Fruit fly (Drosophila melanogaster) whole organism, embryonic: ENCODE measurements around the gene CG14984.

ENCODE experiments used
- Ada2b ChIP-seq: fragments of 200-800 bp; sonication (Bioruptor generic); IDR thresholded peaks from 2 replicates; pipeline ENCODE4 v1.3.6; 2022; ENCODE audit warnings: missing biosample characterization, missing genetic modification characterization
- Adf1 ChIP-seq: fragments of 200-800 bp; sonication (Bioruptor generic); IDR thresholded peaks from 2 replicates; pipeline ENCODE4 v1.3.6; 2022; ENCODE audit warnings: missing biosample characterization, missing genetic modification characterization
- B-H1 ChIP-seq: fragments of 200-800 bp; sonication (Bioruptor generic); IDR thresholded peaks from 3 replicates; pipeline ENCODE4 v1.3.6; 2022; ENCODE audit warnings: missing biosample characterization, missing genetic modification characterization
- CG10462 ChIP-seq: fragments of 200-800 bp; sonication (Bioruptor generic); optimal IDR thresholded peaks from 2 replicates; lab custom pipeline; 2016; ENCODE audit warnings: missing biosample characterization, missing genetic modification characterization
- CG11560 ChIP-seq: fragments of 200-800 bp; sonication (Bioruptor generic); IDR thresholded peaks from 3 replicates; pipeline ENCODE4 v1.3.6; 2022; ENCODE audit warnings: missing biosample characterization, missing genetic modification characterization
- CG13894 ChIP-seq: fragments of 200-800 bp; sonication (Bioruptor generic); optimal IDR thresholded peaks from 3 replicates; lab custom pipeline; 2018; ENCODE audit warnings: missing biosample characterization, mild to moderate bottlenecking, missing genetic modification characterization, moderate library complexity
- CG15479 ChIP-seq: fragments of 200-800 bp; sonication (Bioruptor generic); optimal IDR thresholded peaks from 3 replicates; lab custom pipeline; 2019; ENCODE audit warnings: missing biosample characterization, mild to moderate bottlenecking, missing genetic modification characterization, moderate library complexity
- CG1602 ChIP-seq: fragments of 200-800 bp; sonication (Bioruptor generic); optimal IDR thresholded peaks from 3 replicates; lab custom pipeline; 2016; ENCODE audit warnings: missing biosample characterization, missing genetic modification characterization
- CG2202 ChIP-seq: fragments of 200-800 bp; sonication (Bioruptor generic); optimal IDR thresholded peaks from 2 replicates; lab custom pipeline; 2018; ENCODE audit warnings: missing biosample characterization, mild to moderate bottlenecking, missing genetic modification characterization
- CG2889 ChIP-seq: fragments of 200-800 bp; sonication (Bioruptor generic); IDR thresholded peaks from 3 replicates; pipeline ENCODE4 v1.3.6; 2022; ENCODE audit warnings: missing biosample characterization, missing genetic modification characterization
- CG31224 ChIP-seq: fragments of 200-800 bp; sonication (Bioruptor generic); IDR thresholded peaks from 2 replicates; pipeline ENCODE4 v1.3.6; 2022; ENCODE audit warnings: missing biosample characterization, missing genetic modification characterization
- CG31441 ChIP-seq: fragments of 200-800 bp; sonication (Bioruptor generic); IDR thresholded peaks from 2 replicates; pipeline ENCODE4 v1.3.6; 2022; ENCODE audit warnings: missing biosample characterization, missing genetic modification characterization
- CG32532 ChIP-seq: fragments of 200-800 bp; sonication (Bioruptor generic); IDR thresholded peaks from 2 replicates; pipeline ENCODE4 v1.3.6; 2022; ENCODE audit warnings: missing biosample characterization, missing genetic modification characterization
- CG3281 ChIP-seq: fragments of 200-800 bp; sonication (Bioruptor generic); optimal IDR thresholded peaks from 3 replicates; lab custom pipeline; 2017; ENCODE audit warnings: missing biosample characterization, mild to moderate bottlenecking, missing genetic modification characterization
- CG34376 ChIP-seq: fragments of 200-800 bp; sonication (Bioruptor generic); optimal IDR thresholded peaks from 2 replicates; lab custom pipeline; 2018; ENCODE audit warnings: missing biosample characterization, mild to moderate bottlenecking, missing genetic modification characterization
- CG3847 ChIP-seq: fragments of 200-800 bp; sonication (Bioruptor generic); IDR thresholded peaks from 2 replicates; pipeline ENCODE4 v1.3.6; 2022; ENCODE audit warnings: missing biosample characterization, missing genetic modification characterization
- CG4617 ChIP-seq: fragments of 200-800 bp; sonication (Bioruptor generic); optimal IDR thresholded peaks from 3 replicates; lab custom pipeline; 2016; ENCODE audit warnings: missing biosample characterization, missing genetic modification characterization, borderline replicate concordance
- CG6765 ChIP-seq: fragments of 200-800 bp; sonication (Bioruptor generic); optimal IDR thresholded peaks from 3 replicates; lab custom pipeline; 2017; ENCODE audit warnings: missing biosample characterization, mild to moderate bottlenecking, missing genetic modification characterization
- CG7271 ChIP-seq: fragments of 200-800 bp; sonication (Bioruptor generic); optimal IDR thresholded peaks from 2 replicates; lab custom pipeline; 2018; ENCODE audit warnings: missing biosample characterization, mild to moderate bottlenecking, missing genetic modification characterization, moderate library complexity
- CTCF ChIP-seq: fragments of 200-800 bp; sonication (Bioruptor generic); optimal IDR thresholded peaks from 2 replicates; lab custom pipeline; 2017; ENCODE audit warnings: missing biosample characterization, mild to moderate bottlenecking, missing genetic modification characterization, moderate library complexity
- Deaf1 ChIP-seq: fragments of 200-800 bp; optimal IDR thresholded peaks from 3 replicates; lab custom pipeline; 2019; ENCODE audit warnings: missing biosample characterization, mild to moderate bottlenecking, missing genetic modification characterization, moderate library complexity
- Dll ChIP-seq: fragments of 200-800 bp; sonication (Bioruptor generic); IDR thresholded peaks from 4 replicates; pipeline ENCODE4 v1.3.6; 2022; ENCODE audit warnings: missing biosample characterization, missing genetic modification characterization; ENCODE audit not compliant: partially characterized antibody
- Dp ChIP-seq: fragments of 200-800 bp; sonication (Bioruptor generic); optimal IDR thresholded peaks from 2 replicates; lab custom pipeline; 2018; ENCODE audit warnings: missing biosample characterization, mild to moderate bottlenecking, missing genetic modification characterization, moderate library complexity
- H2.0 ChIP-seq: fragments of 200-800 bp; sonication (Bioruptor generic); IDR thresholded peaks from 2 replicates; pipeline ENCODE4 v1.3.6; 2022; ENCODE audit warnings: missing biosample characterization, missing genetic modification characterization
- Hey ChIP-seq: fragments of 200-800 bp; sonication (Bioruptor generic); optimal IDR thresholded peaks from 3 replicates; lab custom pipeline; 2018; ENCODE audit warnings: missing biosample characterization, mild to moderate bottlenecking, missing genetic modification characterization
- Hr3 ChIP-seq: fragments of 200-800 bp; sonication (Bioruptor generic); optimal IDR thresholded peaks from 3 replicates; lab custom pipeline; 2016; ENCODE audit warnings: missing biosample characterization, missing genetic modification characterization
- Hr78 ChIP-seq, 2 experiments: fragments of 200-800 bp in 1 of 2; fragments of >200 bp in 1 of 2; sonication (Bioruptor generic) in 1 of 2; optimal IDR thresholded peaks; 2 replicates each; lab custom pipeline; 2017 to 2019; ENCODE audit warnings: missing biosample characterization in 2 of 2, missing genetic modification characterization in 2 of 2, mild to moderate bottlenecking in 1 of 2, moderate library complexity in 1 of 2
- Lim3 ChIP-seq: fragments of 200-800 bp; sonication (Bioruptor generic); IDR thresholded peaks from 2 replicates; pipeline ENCODE4 v1.3.6; 2022; ENCODE audit warnings: missing biosample characterization, missing genetic modification characterization
- MTF-1 ChIP-seq: fragments of 200-800 bp; sonication (Bioruptor generic); optimal IDR thresholded peaks from 2 replicates; lab custom pipeline; 2018; ENCODE audit warnings: missing biosample characterization, mild to moderate bottlenecking, missing genetic modification characterization, borderline replicate concordance
- Neu2 ChIP-seq: fragments of 200-800 bp; sonication (Bioruptor generic); optimal IDR thresholded peaks from 3 replicates; lab custom pipeline; 2016; ENCODE audit warnings: missing biosample characterization, missing genetic modification characterization, borderline replicate concordance
- Vsx1 ChIP-seq: fragments of 200-800 bp; sonication (Bioruptor generic); optimal IDR thresholded peaks from 2 replicates; lab custom pipeline; 2017; ENCODE audit warnings: missing biosample characterization, mild to moderate bottlenecking, missing genetic modification characterization, missing genetic modification reagents
- cg ChIP-seq: fragments of 200-800 bp; sonication (Bioruptor generic); optimal IDR thresholded peaks from 3 replicates; lab custom pipeline; 2019; ENCODE audit warnings: missing biosample characterization, mild to moderate bottlenecking, missing genetic modification characterization, moderate library complexity
- ci ChIP-seq: fragments of 200-800 bp; sonication (Bioruptor generic); IDR thresholded peaks from 3 replicates; pipeline ENCODE4 v1.3.6; 2022; ENCODE audit warnings: missing biosample characterization, missing genetic modification characterization
- corto ChIP-seq: fragments of 200-800 bp; sonication (Bioruptor generic); optimal IDR thresholded peaks from 2 replicates; lab custom pipeline; 2016; ENCODE audit warnings: missing biosample characterization, mild to moderate bottlenecking, missing genetic modification characterization, moderate library complexity
- emc ChIP-seq: fragments of 200-800 bp; sonication (Bioruptor generic); optimal IDR thresholded peaks from 2 replicates; lab custom pipeline; 2016; ENCODE audit warnings: missing biosample characterization, missing genetic modification characterization
- eve ChIP-seq, 2 experiments: fragments of >200 bp; optimal IDR thresholded peaks; 2 replicates each; lab custom pipeline; 2017; ENCODE audit warnings: missing biosample characterization in 2 of 2, missing genetic modification characterization in 2 of 2
- her ChIP-seq: fragments of 200-800 bp; sonication (Bioruptor generic); optimal IDR thresholded peaks from 2 replicates; lab custom pipeline; 2016; ENCODE audit warnings: missing biosample characterization, missing genetic modification characterization
- hkb ChIP-seq, 2 experiments: fragments of 200-800 bp in 1 of 2; fragments of >200 bp in 1 of 2; sonication (Bioruptor generic) in 1 of 2; IDR thresholded peaks in 1 of 2; optimal IDR thresholded peaks in 1 of 2; 2 replicates each; pipeline versions ENCODE4 v1.3.6 to Lab custom; 2017 to 2022; ENCODE audit warnings: missing biosample characterization in 1 of 2, missing genetic modification characterization in 1 of 2
- jigr1 ChIP-seq: fragments of 200-800 bp; sonication (Bioruptor generic); IDR thresholded peaks from 3 replicates; pipeline ENCODE4 v1.3.6; 2022; ENCODE audit warnings: missing biosample characterization, missing genetic modification characterization
- kay ChIP-seq: fragments of 200-800 bp; sonication (Bioruptor generic); optimal IDR thresholded peaks from 2 replicates; lab custom pipeline; 2016; ENCODE audit warnings: missing biosample characterization, missing genetic modification characterization
- lab ChIP-seq: fragments of 200-800 bp; sonication (Bioruptor generic); optimal IDR thresholded peaks from 3 replicates; lab custom pipeline; 2017; ENCODE audit warnings: missing biosample characterization, missing genetic modification characterization, mild to moderate bottlenecking, moderate library complexity, missing genetic modification reagents
- oc ChIP-seq: fragments of 200-800 bp; sonication (Bioruptor generic); optimal IDR thresholded peaks from 2 replicates; lab custom pipeline; 2018; ENCODE audit warnings: missing biosample characterization, mild to moderate bottlenecking, missing genetic modification characterization, moderate library complexity
- odd ChIP-seq: fragments of 200-800 bp; sonication (Bioruptor generic); optimal IDR thresholded peaks from 2 replicates; lab custom pipeline; 2017; ENCODE audit warnings: missing biosample characterization, mild to moderate bottlenecking, missing genetic modification characterization
- pfk ChIP-seq: fragments of 200-800 bp; sonication (Bioruptor generic); optimal IDR thresholded peaks from 2 replicates; lab custom pipeline; 2018; ENCODE audit warnings: missing biosample characterization, mild to moderate bottlenecking, missing genetic modification characterization, moderate library complexity
- sd ChIP-seq: fragments of 200-800 bp; sonication (Bioruptor generic); optimal IDR thresholded peaks from 3 replicates; lab custom pipeline; 2018; ENCODE audit warnings: missing biosample characterization, mild to moderate bottlenecking, missing genetic modification characterization, moderate library complexity
- sna ChIP-seq: fragments of 200-800 bp; sonication (Bioruptor generic); IDR thresholded peaks from 2 replicates; pipeline ENCODE4 v1.3.6; 2022; ENCODE audit warnings: missing biosample characterization, missing genetic modification characterization; ENCODE audit not compliant: partially characterized antibody
- sug ChIP-seq: fragments of 200-800 bp; optimal IDR thresholded peaks from 2 replicates; lab custom pipeline; 2019; ENCODE audit warnings: missing biosample characterization, mild to moderate bottlenecking, missing genetic modification characterization, moderate library complexity
- tna ChIP-seq: fragments of 200-800 bp; sonication (Bioruptor generic); IDR thresholded peaks from 2 replicates; pipeline ENCODE4 v1.3.6; 2022; ENCODE audit warnings: missing biosample characterization, missing genetic modification characterization; ENCODE audit not compliant: partially characterized antibody
- ttk ChIP-seq: fragments of 200-800 bp; sonication (Bioruptor generic); IDR thresholded peaks from 2 replicates; pipeline ENCODE4 v2.1.2; 2022; ENCODE audit warnings: missing biosample characterization, missing genetic modification characterization
- zfh2 ChIP-seq: fragments of 200-800 bp; sonication (Bioruptor generic); optimal IDR thresholded peaks from 2 replicates; lab custom pipeline; 2016; ENCODE audit warnings: missing biosample characterization, missing genetic modification characterization

The CG14984 gene

DNA sequence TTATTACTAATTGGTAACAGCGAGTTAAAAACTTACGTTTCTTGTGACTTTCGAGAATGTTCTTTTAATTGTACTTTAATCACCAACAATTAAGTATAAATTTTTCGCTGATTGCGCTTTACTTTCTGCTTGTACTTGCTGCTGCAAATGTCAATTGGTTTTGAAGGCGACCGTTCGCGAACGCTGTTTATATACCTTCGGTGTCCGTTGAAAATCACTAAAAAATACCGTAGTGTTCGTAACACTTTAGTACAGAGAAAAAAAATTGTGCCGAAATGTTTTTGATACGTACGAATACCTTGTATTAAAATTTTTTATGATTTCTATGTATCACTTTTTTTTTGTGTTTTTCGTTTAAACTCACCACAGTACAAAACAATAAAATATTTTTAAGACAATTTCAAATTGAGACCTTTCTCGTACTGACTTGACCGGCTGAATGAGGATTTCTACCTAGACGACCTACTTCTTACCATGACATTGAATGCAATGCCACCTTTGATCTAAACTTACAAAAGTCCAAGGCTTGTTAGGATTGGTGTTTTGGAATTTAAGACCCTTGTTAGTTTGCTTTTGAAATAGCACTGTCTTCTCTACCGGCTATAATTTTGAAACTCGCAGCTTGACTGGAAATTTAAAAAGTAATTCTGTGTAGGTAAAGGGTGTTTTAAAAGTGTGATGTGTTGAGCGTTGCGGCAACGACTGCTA, 49.7 kb downstream of the CG14984 start, which contains the start of gene Ubi-p63E (continued):
- TF ChIP-seq tna (GFP tag; lab: Robert Waterston, UW) = no peak
- no peak for TF ChIP-seq ttk
- TF ChIP-seq Dp (GFP tag; lab: Kevin White, UChicago) = no peak
- TF ChIP-seq emc (GFP tag; lab: Kevin White, UChicago) = peak; percentile 28
- TF ChIP-seq sug (tag; lab: Kevin White, UChicago) = peak; percentile 12
- TF ChIP-seq CG2889 (GFP tag; lab: Robert Waterston, UW) = no peak
- TF ChIP-seq lab (GFP tag; lab: Kevin White, UChicago) = peak; percentile 55
- no peak for TF ChIP-seq CG31224
- TF ChIP-seq hkb (optimal IDR thresholded peaks at IDR 0.05; lab: Kevin White, UChicago) = no peak
- TF ChIP-seq hkb (GFP tag; IDR thresholded peaks at IDR 0.05; lab: Robert Waterston, UW) = no peak
- peak; percentile 56 for TF ChIP-seq Hr3
- TF ChIP-seq her = peak; percentile 64
- TF ChIP-seq Hey = no peak
- no peak for TF ChIP-seq CG32532 (GFP tag; lab: Robert Waterston, UW)
- TF ChIP-seq oc = peak; percentile 34
- TF ChIP-seq CG11560 = no peak
- no peak for TF ChIP-seq odd (GFP tag; lab: Kevin White, UChicago)
- no peak for TF ChIP-seq eve (GFP tag; optimal IDR thresholded peaks at IDR 0.05; lab: Kevin White, UChicago)
- peak; percentile 46 for TF ChIP-seq CG3281
- TF ChIP-seq corto (GFP tag; lab: Kevin White, UChicago) = no peak
- no peak for TF ChIP-seq sd (tag; lab: Kevin White, UChicago)
- no peak for TF ChIP-seq cg
- no peak for TF ChIP-seq kay (GFP tag; lab: Kevin White, UChicago)
- peak; percentile 22 for TF ChIP-seq Neu2
- TF ChIP-seq zfh2 (GFP tag; lab: Kevin White, UChicago) = peak; percentile 50
- peak; percentile 66 for TF ChIP-seq CG13894
- peak; percentile 18 for TF ChIP-seq CG4617 (GFP tag; lab: Kevin White, UChicago)
- no peak for TF ChIP-seq Vsx1
- TF ChIP-seq CG6765 (GFP tag; lab: Kevin White, UChicago) = no peak
- no peak for TF ChIP-seq CG31441 (GFP tag; lab: Robert Waterston, UW)
- TF ChIP-seq pfk (GFP tag; lab: Kevin White, UChicago) = peak; percentile 34
- no peak for TF ChIP-seq CG15479
- TF ChIP-seq CG3847 (GFP tag; lab: Robert Waterston, UW) = no peak
- no peak for TF ChIP-seq CTCF (GFP tag; lab: Kevin White, UChicago)
- no peak for TF ChIP-seq Ada2b (GFP tag; lab: Robert Waterston, UW)
- no peak for TF ChIP-seq jigr1 (GFP tag; lab: Robert Waterston, UW)
- no peak for TF ChIP-seq Deaf1 (tag; lab: Kevin White, UChicago)
- peak; percentile 70 for TF ChIP-seq MTF-1
- no peak for TF ChIP-seq ci (GFP tag; lab: Robert Waterston, UW)
- TF ChIP-seq CG7271 = no peak
- TF ChIP-seq Hr78 (GFP tag; optimal IDR thresholded peaks at IDR 0.05; lab: Kevin White, UChicago) = no peak
- no peak for TF ChIP-seq B-H1
- no peak for TF ChIP-seq Adf1
- TF ChIP-seq CG2202 (tag; lab: Kevin White, UChicago) = no peak
- peak; percentile 47 for TF ChIP-seq CG1602 (GFP tag; lab: Kevin White, UChicago)
- TF ChIP-seq sna (GFP tag; lab: Robert Waterston, UW) = no peak
- TF ChIP-seq Lim3 (GFP tag; lab: Robert Waterston, UW) = no peak
- no peak for TF ChIP-seq Dll (GFP tag; lab: Robert Waterston, UW)
- TF ChIP-seq CG10462 (GFP tag; lab: Kevin White, UChicago) = no peak
- peak; percentile 66 for TF ChIP-seq CG34376 (GFP tag; lab: Kevin White, UChicago)
- no peak for TF ChIP-seq H2.0 (GFP tag; lab: Robert Waterston, UW)
